Worm (Caenorhabditis elegans) whole organism, L3 larva: ENCODE results near the gene Y45F10D.6.

ENCODE experiments used
- R02D3.7 ChIP-seq: fragments of 150-350 bp; optimal IDR thresholded peaks from 2 replicates; lab custom pipeline; 2014; ENCODE audit warnings: missing biosample characterization, missing genetic modification characterization
- ZK546.5 ChIP-seq: sonication (generic microtip); optimal IDR thresholded peaks from 2 replicates; lab custom pipeline; 2017; ENCODE audit warnings: missing biosample characterization, missing genetic modification characterization
- ceh-28 ChIP-seq: fragments of 150-350 bp; optimal IDR thresholded peaks from 2 replicates; lab custom pipeline; 2014; ENCODE audit warnings: missing biosample characterization, missing genetic modification reagents, missing genetic modification characterization
- ceh-82 ChIP-seq: fragments of 150-350 bp; optimal IDR thresholded peaks from 2 replicates; lab custom pipeline; 2014; ENCODE audit warnings: missing biosample characterization, missing genetic modification characterization
- ceh-9 ChIP-seq: sonication (generic microtip); optimal IDR thresholded peaks from 2 replicates; lab custom pipeline; 2018; ENCODE audit warnings: missing biosample characterization, missing genetic modification characterization
- daf-12 ChIP-seq: fragments of 150-350 bp; optimal IDR thresholded peaks from 2 replicates; lab custom pipeline; 2014; ENCODE audit warnings: missing biosample characterization, missing genetic modification reagents, missing genetic modification characterization
- egl-27 ChIP-seq: sonication (generic microtip); optimal IDR thresholded peaks from 4 replicates; lab custom pipeline; 2017; ENCODE audit warnings: missing biosample characterization, missing genetic modification reagents, missing genetic modification characterization
- egl-5 ChIP-seq: fragments of 150-350 bp; optimal IDR thresholded peaks from 2 replicates; lab custom pipeline; 2017; ENCODE audit warnings: missing biosample characterization, missing genetic modification reagents, missing genetic modification characterization, inconsistent platforms
- elt-1 ChIP-seq: fragments of 150-350 bp; optimal IDR thresholded peaks from 2 replicates; lab custom pipeline; 2014; ENCODE audit warnings: missing biosample characterization, missing genetic modification characterization
- elt-3 ChIP-seq, 3 experiments: fragments of 150-350 bp in 1 of 3; sonication (generic microtip) in 2 of 3; optimal IDR thresholded peaks; 2 replicates in 2 of 3; 4 replicates in 1 of 3; lab custom pipeline; 2014 to 2017; ENCODE audit warnings: missing biosample characterization in 3 of 3, missing genetic modification characterization in 3 of 3
- fkh-10 ChIP-seq: sonication (generic microtip); optimal IDR thresholded peaks from 2 replicates; lab custom pipeline; 2017; ENCODE audit warnings: missing biosample characterization, missing genetic modification reagents, missing genetic modification characterization
- fkh-2 ChIP-seq: fragments of 150-350 bp; optimal IDR thresholded peaks from 2 replicates; lab custom pipeline; 2014; ENCODE audit warnings: missing biosample characterization, missing genetic modification reagents, missing genetic modification characterization
- fos-1 ChIP-seq: fragments of 150-350 bp; optimal IDR thresholded peaks from 2 replicates; lab custom pipeline; 2014; ENCODE audit warnings: missing biosample characterization, missing genetic modification characterization
- hmg-11 ChIP-seq: sonication (generic microtip); optimal IDR thresholded peaks from 2 replicates; lab custom pipeline; 2016; ENCODE audit warnings: missing genetic modification characterization, missing compliant biosample characterization
- jun-1 ChIP-seq: fragments of 150-350 bp; optimal IDR thresholded peaks from 2 replicates; lab custom pipeline; 2014; ENCODE audit warnings: missing biosample characterization, missing genetic modification reagents, missing genetic modification characterization
- lin-15B ChIP-seq: fragments of 150-350 bp; optimal IDR thresholded peaks from 2 replicates; lab custom pipeline; 2014; ENCODE audit warnings: missing biosample characterization, missing genetic modification characterization
- lsy-12 ChIP-seq: sonication (generic microtip); optimal IDR thresholded peaks from 2 replicates; lab custom pipeline; 2016; ENCODE audit warnings: mild to moderate bottlenecking, missing genetic modification characterization, missing compliant biosample characterization
- mdl-1 ChIP-seq: fragments of 150-350 bp; optimal IDR thresholded peaks from 2 replicates; lab custom pipeline; 2014; ENCODE audit warnings: missing biosample characterization, missing genetic modification characterization
- nfya-1 ChIP-seq: sonication (generic microtip); optimal IDR thresholded peaks from 2 replicates; lab custom pipeline; 2017; ENCODE audit warnings: missing genetic modification characterization, mild to moderate bottlenecking, missing compliant biosample characterization, antibody characterized with exemption, moderate library complexity; ENCODE audit not compliant: insufficient read depth
- nhr-12 ChIP-seq: fragments of 150-350 bp; optimal IDR thresholded peaks from 2 replicates; lab custom pipeline; 2014; ENCODE audit warnings: missing biosample characterization, missing genetic modification characterization
- nhr-23 ChIP-seq: fragments of 150-350 bp; optimal IDR thresholded peaks from 2 replicates; lab custom pipeline; 2014; ENCODE audit warnings: missing biosample characterization, missing genetic modification reagents, missing genetic modification characterization
- nhr-237 ChIP-seq: fragments of 150-350 bp; optimal IDR thresholded peaks from 2 replicates; lab custom pipeline; 2014; ENCODE audit warnings: missing biosample characterization, missing genetic modification characterization
- nhr-25 ChIP-seq: sonication (generic microtip); optimal IDR thresholded peaks from 2 replicates; lab custom pipeline; 2017; ENCODE audit warnings: missing biosample characterization, missing genetic modification characterization
- nhr-43 ChIP-seq: sonication (generic microtip); optimal IDR thresholded peaks from 2 replicates; lab custom pipeline; 2016; ENCODE audit warnings: mild to moderate bottlenecking, missing genetic modification characterization, missing compliant biosample characterization; ENCODE audit not compliant: poor library complexity, severe bottlenecking
- nhr-76 ChIP-seq: fragments of 150-350 bp; sonication (generic microtip); optimal IDR thresholded peaks from 5 replicates; lab custom pipeline; 2014; ENCODE audit warnings: missing biosample characterization, missing genetic modification characterization
- nhr-77 ChIP-seq: fragments of 150-350 bp; optimal IDR thresholded peaks from 2 replicates; lab custom pipeline; 2014; ENCODE audit warnings: missing biosample characterization, missing genetic modification characterization
- pha-4 ChIP-seq: fragments of 150-350 bp; optimal IDR thresholded peaks from 2 replicates; lab custom pipeline; 2014; ENCODE audit warnings: missing biosample characterization, missing genetic modification reagents, missing genetic modification characterization
- pqm-1 ChIP-seq: fragments of 150-350 bp; optimal IDR thresholded peaks from 2 replicates; lab custom pipeline; 2017; ENCODE audit warnings: missing biosample characterization, missing genetic modification characterization, inconsistent platforms
- sea-2 ChIP-seq: fragments of 150-350 bp; sonication (generic microtip); optimal IDR thresholded peaks from 4 replicates; lab custom pipeline; 2014; ENCODE audit warnings: missing biosample characterization, missing genetic modification reagents, missing genetic modification characterization
- skn-1 ChIP-seq: fragments of 150-350 bp; optimal IDR thresholded peaks from 2 replicates; lab custom pipeline; 2014; ENCODE audit warnings: missing biosample characterization, missing genetic modification characterization
- snpc-4 ChIP-seq: fragments of 150-350 bp; optimal IDR thresholded peaks from 2 replicates; lab custom pipeline; 2014; ENCODE audit warnings: missing biosample characterization, missing genetic modification characterization
- unc-39 ChIP-seq: sonication (generic microtip); optimal IDR thresholded peaks from 4 replicates; lab custom pipeline; 2017; ENCODE audit warnings: missing biosample characterization, missing genetic modification characterization
- unc-62 ChIP-seq: fragments of 150-350 bp; sonication (generic microtip); optimal IDR thresholded peaks from 4 replicates; lab custom pipeline; 2014; ENCODE audit warnings: missing biosample characterization, missing genetic modification reagents, missing genetic modification characterization
- zag-1 ChIP-seq: fragments of 150-350 bp; optimal IDR thresholded peaks from 2 replicates; lab custom pipeline; 2014; ENCODE audit warnings: missing biosample characterization, missing genetic modification characterization
- ztf-11 ChIP-seq: fragments of 150-350 bp; optimal IDR thresholded peaks from 2 replicates; lab custom pipeline; 2014; ENCODE audit warnings: missing biosample characterization, missing genetic modification characterization

Y45F10D.6 gene

ce11 chrIV:13777480-13777879 is 20.2 kb downstream of the Y45F10D.6 start, which contains the start of gene rpl-18 (continued):
- TF ChIP-seq ZK546.5 (no peak), nhr-77 (tag; lab: Kevin White, UChicago) (no peak), nhr-76 (tag; lab: Kevin White, UChicago) (no peak), unc-62 (GFP tag; lab: Kevin White, UChicago) (no peak), egl-5 (tag; lab: Kevin White, UChicago) (peak; percentile 65), egl-27 (tag; lab: Kevin White, UChicago) (no peak), ceh-9 (tag; lab: Kevin White, UChicago) (no peak), nhr-12 (tag; lab: Kevin White, UChicago) (no peak), unc-39 (no peak), jun-1 (tag; lab: Kevin White, UChicago) (no peak), lin-15B (tag; lab: Kevin White, UChicago) (peak; percentile 99), R02D3.7 (tag; lab: Kevin White, UChicago) (peak; percentile 27)
- TF ChIP-seq, all 47 proteins: peak for 13

DNA sequence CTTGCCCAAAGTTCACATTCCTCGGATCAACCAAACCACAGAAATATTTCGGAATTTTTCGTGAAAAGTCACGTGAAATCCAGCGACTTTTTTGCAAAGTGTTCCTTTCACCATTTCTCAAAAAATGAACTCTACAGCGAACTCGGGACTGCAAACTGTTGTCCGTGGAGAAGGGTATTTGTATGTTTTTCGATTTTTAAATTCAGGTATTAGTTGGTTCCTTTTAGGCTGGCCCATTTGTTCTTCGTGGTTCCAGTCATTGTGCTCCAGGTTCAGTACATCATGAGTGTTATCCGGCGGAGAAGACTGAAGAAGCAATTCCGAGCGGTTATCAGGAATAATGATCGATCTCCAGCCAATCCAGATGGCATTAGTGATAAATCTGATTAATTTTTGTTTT is 21.0 kb downstream of the Y45F10D.6 start:
- TF ChIP-seq skn-1 (tag; lab: Kevin White, UChicago) (no peak), egl-27 (tag; lab: Kevin White, UChicago) (no peak), elt-1 (tag; lab: Kevin White, UChicago) (no peak), ceh-82 (tag; lab: Kevin White, UChicago) (no peak), sea-2 (no peak), nhr-76 (tag; lab: Kevin White, UChicago) (no peak), ZK546.5 (no peak), elt-3 (tag; optimal IDR thresholded peaks at IDR 0.05; lab: Kevin White, UChicago) (no peak), fkh-10 (no peak), nhr-237 (tag; lab: Kevin White, UChicago) (no peak), lsy-12 (no peak), R02D3.7 (tag; lab: Kevin White, UChicago) (no peak), nfya-1 (tag; lab: Kevin White, UChicago) (no peak), nhr-43 (tag; lab: Kevin White, UChicago) (no peak)

ce11 chrIV:13776115-13776514 is 21.6 kb downstream of the Y45F10D.6 start, which contains the start of gene Y45F10D.16:
Gene Y45F10D.16, plus strand, starts transcription at chrIV:13776415.
- peak; percentile 7 for TF ChIP-seq pha-4
- no peak for TF ChIP-seq fos-1

- TF ChIP-seq ztf-11 (no peak), nhr-23 (no peak), mdl-1 (tag; lab: Kevin White, UChicago) (no peak), hmg-11 (tag; lab: Kevin White, UChicago) (no peak), nhr-12 (tag; lab: Kevin White, UChicago) (no peak), ZK546.5 (no peak), jun-1 (tag; lab: Kevin White, UChicago) (no peak), pha-4 (no peak), nhr-25 (no peak), ceh-28 (tag; lab: Kevin White, UChicago) (no peak), pqm-1 (tag; lab: Kevin White, UChicago) (no peak), zag-1 (no peak), nfya-1 (tag; lab: Kevin White, UChicago) (no peak)
Measured at ce11 chrIV:13774578-13774977, 23.1 kb downstream of the Y45F10D.6 start, which contains the start of gene Y45F10D.2. Gene Y45F10D.2, minus strand, starts transcription at chrIV:13774678.

DNA sequence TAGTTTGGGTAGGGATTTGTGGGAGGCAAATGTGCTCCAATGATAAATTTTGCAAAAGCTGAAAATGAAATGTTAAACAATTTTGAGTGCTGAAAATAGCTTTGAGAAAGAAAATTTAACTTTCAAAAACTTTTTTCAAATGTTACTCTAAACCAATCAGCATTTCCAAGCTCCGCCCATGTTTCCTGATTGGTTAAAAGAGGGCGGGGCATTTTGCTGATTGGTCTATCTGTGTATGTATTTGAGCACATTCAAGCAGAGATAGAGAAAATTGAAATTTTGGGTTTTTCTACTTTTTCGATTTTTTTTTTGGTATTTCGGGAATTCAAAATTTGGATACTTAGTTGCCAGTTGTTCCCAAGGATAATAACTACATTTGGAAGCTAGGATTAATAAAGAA is 33.0 kb downstream of the Y45F10D.6 start:
- TF ChIP-seq nfya-1 (tag; lab: Kevin White, UChicago) (peak; percentile 74), unc-39 (no peak)

- TF ChIP-seq lin-15B (tag; lab: Kevin White, UChicago) (no peak), unc-62 (GFP tag; lab: Kevin White, UChicago) (no peak), ceh-9 (tag; lab: Kevin White, UChicago) (no peak), ceh-28 (tag; lab: Kevin White, UChicago) (no peak), snpc-4 (tag; lab: Kevin White, UChicago) (no peak), fkh-10 (no peak), skn-1 (tag; lab: Kevin White, UChicago) (no peak), fos-1 (no peak), egl-27 (tag; lab: Kevin White, UChicago) (no peak), daf-12 (tag; lab: Kevin White, UChicago) (no peak), jun-1 (tag; lab: Kevin White, UChicago) (no peak), fkh-2 (tag; lab: Kevin White, UChicago) (no peak)
Measured at ce11 chrIV:13763449-13763848, 34.3 kb downstream of the Y45F10D.6 start.
